Worm (Caenorhabditis elegans): ENCODE data around the gene W10G6.6.

W10G6.6 gene

ce11 chrX:16297123-16297522 lies 46.5 kb upstream of the W10G6.6 start:
- TF ChIP-seq ztf-26 (tag; optimal IDR thresholded peaks at IDR 0.05) (no peak), bed-2 (GFP tag; IDR thresholded peaks at IDR 0.05) (no peak), B0035.1 (tag; optimal IDR thresholded peaks at IDR 0.05) (no peak), cebp-1 (GFP tag; IDR thresholded peaks at IDR 0.05) (no peak), cebp-1 (tag; optimal IDR thresholded peaks at IDR 0.05) (peak; percentile 8), nhr-80 (tag; optimal IDR thresholded peaks at IDR 0.05) (peak; percentile 54), madf-10 (tag; optimal IDR thresholded peaks at IDR 0.05) (peak; percentile 69)

- TF ChIP-seq tbp1 (GFP tag; optimal IDR thresholded peaks at IDR 0.05): no peak
Measured at ce11 chrX:16292933-16293332, 42.4 kb upstream of the W10G6.6 start, which contains the start of gene F52E10.4. TSS of gene F52E10.4 (minus strand) at chrX:16293033.

- TF ChIP-seq Y79H2A.3 (GFP tag; conservative IDR thresholded peaks at IDR 0.05) (no peak), C06A6.2 (GFP tag; conservative IDR thresholded peaks at IDR 0.05) (no peak), dpff-1 (tag; optimal IDR thresholded peaks at IDR 0.05) (no peak), ztf-26 (tag; optimal IDR thresholded peaks at IDR 0.05) (peak; percentile 22), lin-40 (tag; optimal IDR thresholded peaks at IDR 0.05) (peak; percentile 54), nhr-80 (tag; optimal IDR thresholded peaks at IDR 0.05) (peak; percentile 1), dpl-1 (GFP tag; optimal IDR thresholded peaks at IDR 0.05) (no peak), lsy-27 (tag; optimal IDR thresholded peaks at IDR 0.05; ENCODE audit: borderline replicate concordance, insufficient read depth) (no peak), tbx-9 (tag; optimal IDR thresholded peaks at IDR 0.05; ENCODE audit: borderline replicate concordance) (no peak), F49E8.2 (tag; optimal IDR thresholded peaks at IDR 0.05; ENCODE audit: insufficient read depth) (no peak), K11D2.4 (GFP tag; IDR thresholded peaks at IDR 0.05) (no peak), ceh-100 (GFP tag; IDR thresholded peaks at IDR 0.05) (no peak)
Measured at ce11 chrX:16290536-16290935, 40.0 kb upstream of the W10G6.6 start.

ce11 chrX:16289635-16290034 lies 39.1 kb upstream of the W10G6.6 start:
- TF ChIP-seq attf-6 (GFP tag; IDR thresholded peaks at IDR 0.05) (no peak), egl-18 (GFP tag; IDR thresholded peaks at IDR 0.05) (no peak), hmg-1.2 (GFP tag; IDR thresholded peaks at IDR 0.05) (peak; percentile 60; the same call in 1 of the 2 replicates), mcd-1 (GFP tag; IDR thresholded peaks at IDR 0.05) (no peak), C17E4.6 (GFP tag; IDR thresholded peaks at IDR 0.05) (no peak), snpc-4 (GFP tag; optimal IDR thresholded peaks at IDR 0.05) (peak; percentile 38), snpc-4 (tag; optimal IDR thresholded peaks at IDR 0.05) (peak; percentile 14 to 92 (median 66)), dpl-1 (GFP tag; optimal IDR thresholded peaks at IDR 0.05) (no peak), F22D6.2 (tag; optimal IDR thresholded peaks at IDR 0.05) (no peak), snpc-1.1 (tag; optimal IDR thresholded peaks at IDR 0.05; ENCODE audit: insufficient read depth) (peak; percentile 70), F49E8.2 (tag; optimal IDR thresholded peaks at IDR 0.05; ENCODE audit: insufficient read depth) (no peak), repo-1 (tag; optimal IDR thresholded peaks at IDR 0.05) (no peak), pbrm-1 (GFP tag; IDR thresholded peaks at IDR 0.05) (no peak), nfyb-1 (GFP tag; IDR thresholded peaks at IDR 0.05) (no peak)

ce11 chrX:16285151-16285550 lies 34.6 kb upstream of the W10G6.6 start:
- TF ChIP-seq mes-4 (tag; optimal IDR thresholded peaks at IDR 0.05): peak; percentile 4
- TF ChIP-seq hmg-1.2 (GFP tag; IDR thresholded peaks at IDR 0.05): peak; percentile 34; the same call in 1 of the 2 replicates
- no peak for TF ChIP-seq ama-1 (optimal IDR thresholded peaks at IDR 0.05)
- TF ChIP-seq ama-1 (GFP tag; optimal IDR thresholded peaks at IDR 0.05): peak in 1 of 2 experiments; percentile 8
- TF ChIP-seq snpc-4 (GFP tag; optimal IDR thresholded peaks at IDR 0.05): peak; percentile 22
- no peak for TF ChIP-seq snpc-4 (tag; optimal IDR thresholded peaks at IDR 0.05)
- TF ChIP-seq rpc-1 (optimal IDR thresholded peaks at IDR 0.05): peak; percentile 55
- peak; percentile 74 for TF ChIP-seq rpc-1 (tag; optimal IDR thresholded peaks at IDR 0.05)
- TF ChIP-seq snpc-3.4 (tag; optimal IDR thresholded peaks at IDR 0.05): peak; percentile 28
- TF ChIP-seq sdz-38 (tag; optimal IDR thresholded peaks at IDR 0.05): no peak
- TF ChIP-seq ztf-18 (tag; optimal IDR thresholded peaks at IDR 0.05): peak; percentile 1
- no peak for TF ChIP-seq unc-62 (GFP tag; optimal IDR thresholded peaks at IDR 0.05)
- TF ChIP-seq ztf-26 (tag; optimal IDR thresholded peaks at IDR 0.05): no peak
- TF ChIP-seq madf-3 (GFP tag; IDR thresholded peaks at IDR 0.05): no peak
- no peak for TF ChIP-seq madf-10 (tag; optimal IDR thresholded peaks at IDR 0.05)
- TF ChIP-seq B0261.1 (tag; optimal IDR thresholded peaks at IDR 0.05): peak; percentile 66
- TF ChIP-seq die-1 (tag; optimal IDR thresholded peaks at IDR 0.05): peak; percentile 2
- TF ChIP-seq tbp1 (GFP tag; optimal IDR thresholded peaks at IDR 0.05): peak; percentile 84
